Worm (Caenorhabditis elegans) whole organism, L4 larva: ENCODE results near the gene npr-40.

Experiments
- ama-1 ChIP-seq: fragments of 150-350 bp; optimal IDR thresholded peaks from 2 replicates; lab custom pipeline; 2014; ENCODE audit warnings: inconsistent platforms, mixed read lengths
- arid-1 ChIP-seq: fragments of 200-800 bp; sonication (Bioruptor generic); conservative IDR thresholded peaks from 2 replicates; pipeline ENCODE4 v1.3.6; 2022; ENCODE audit warnings: missing genetic modification reagents, missing genetic modification characterization, missing compliant biosample characterization
- ceh-82 ChIP-seq: sonication (generic microtip); optimal IDR thresholded peaks from 2 replicates; lab custom pipeline; 2017; ENCODE audit warnings: missing biosample characterization, missing genetic modification characterization
- dpl-1 ChIP-seq: fragments of 150-350 bp; optimal IDR thresholded peaks from 2 replicates; lab custom pipeline; 2014; ENCODE audit warnings: missing biosample characterization, missing genetic modification reagents, missing genetic modification characterization
- lin-39 ChIP-seq: fragments of 150-350 bp; optimal IDR thresholded peaks from 2 replicates; lab custom pipeline; 2014; ENCODE audit warnings: missing biosample characterization, missing genetic modification reagents, missing genetic modification characterization
- nhr-28 ChIP-seq: fragments of 150-350 bp; optimal IDR thresholded peaks from 2 replicates; lab custom pipeline; 2014; ENCODE audit warnings: missing biosample characterization, missing genetic modification characterization
- nhr-76 ChIP-seq: fragments of 150-350 bp; optimal IDR thresholded peaks from 2 replicates; lab custom pipeline; 2014; ENCODE audit warnings: missing biosample characterization, missing genetic modification characterization
- nhr-77 ChIP-seq: fragments of 150-350 bp; optimal IDR thresholded peaks from 2 replicates; lab custom pipeline; 2014; ENCODE audit warnings: missing biosample characterization, missing genetic modification characterization
- pha-4 ChIP-seq, 2 experiments: fragments of 150-350 bp in 1 of 2; fragments of 200-800 bp in 1 of 2; sonication (Bioruptor generic) in 1 of 2; IDR thresholded peaks in 1 of 2; optimal IDR thresholded peaks in 1 of 2; 2 replicates each; pipeline versions ENCODE4 v1.3.6 to Lab custom; 2014 to 2022; ENCODE audit warnings: missing genetic modification characterization in 2 of 2, missing genetic modification reagents in 2 of 2, missing biosample characterization in 1 of 2, missing compliant biosample characterization in 1 of 2
- spr-1 ChIP-seq: sonication (generic microtip); optimal IDR thresholded peaks from 2 replicates; lab custom pipeline; 2016; ENCODE audit warnings: mild to moderate bottlenecking, missing genetic modification characterization, missing compliant biosample characterization
- unc-62 ChIP-seq, 3 experiments: fragments of 150-350 bp in 1 of 3; sonication (generic microtip); optimal IDR thresholded peaks in 2 of 3; peaks in 1 of 3; 1 replicate in 1 of 3; 2 replicates in 2 of 3; lab custom pipeline; 2014 to 2017; ENCODE audit warnings: missing biosample characterization in 3 of 3, missing genetic modification characterization in 3 of 3, missing genetic modification reagents in 3 of 3, missing genotype in 1 of 3

DNA sequence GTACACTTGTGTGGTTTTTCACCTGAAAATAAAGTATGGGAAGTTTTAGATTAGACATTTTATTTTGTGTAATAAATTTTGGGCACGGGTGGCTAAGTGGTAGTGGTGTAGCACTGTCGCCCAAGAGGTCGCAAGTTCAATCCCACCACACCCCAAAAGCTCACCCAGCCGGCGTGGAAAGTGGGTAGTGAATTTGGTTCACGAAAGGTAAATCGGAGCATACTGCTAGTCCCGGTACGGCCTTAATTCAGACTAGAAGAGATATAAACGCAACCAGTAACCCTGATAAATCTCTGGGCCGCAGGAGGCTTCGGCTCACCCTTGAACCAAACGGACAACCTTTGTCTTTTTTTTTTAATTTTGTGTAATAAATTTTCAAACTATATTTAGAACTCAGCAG is 33.2 kb downstream of the npr-40 start:
- no peak for TF ChIP-seq dpl-1
- TF ChIP-seq lin-39 (tag; lab: Kevin White, UChicago): no peak
- no peak for TF ChIP-seq ama-1 (lab: Kevin White, UChicago)
- TF ChIP-seq pha-4 (GFP tag; IDR thresholded peaks at IDR 0.05; lab: Robert Waterston, UW): no peak
- TF ChIP-seq pha-4 (tag; optimal IDR thresholded peaks at IDR 0.05; lab: Kevin White, UChicago): no peak
- TF ChIP-seq nhr-76 (tag; lab: Kevin White, UChicago): no peak
- TF ChIP-seq nhr-77 (tag; lab: Kevin White, UChicago): no peak
- TF ChIP-seq ceh-82 (tag; lab: Kevin White, UChicago): no peak
- TF ChIP-seq unc-62 (GFP tag; optimal IDR thresholded peaks at IDR 0.05 in 1 of 2; lab: Kevin White, UChicago): no peak
- no peak for TF ChIP-seq unc-62 (tag; optimal IDR thresholded peaks at IDR 0.05; lab: Kevin White, UChicago)
- no peak for TF ChIP-seq arid-1 (GFP tag; lab: Robert Waterston, UW)
- no peak for TF ChIP-seq spr-1 (tag; lab: Kevin White, UChicago)
- TF ChIP-seq nhr-28 (tag; lab: Kevin White, UChicago): no peak
